Worm (Caenorhabditis elegans) whole organism, L2 larva: ENCODE data around the gene T12G3.4.

Experiments used
- ceh-82 ChIP-seq: fragments of 150-350 bp; optimal IDR thresholded peaks from 2 replicates; lab custom pipeline; 2014; ENCODE audit warnings: missing biosample characterization, missing genetic modification characterization
- lin-39 ChIP-seq: fragments of 150-350 bp; optimal IDR thresholded peaks from 2 replicates; lab custom pipeline; 2014; ENCODE audit warnings: missing biosample characterization, missing genetic modification reagents, missing genetic modification characterization
- nhr-11 ChIP-seq: fragments of 150-350 bp; optimal IDR thresholded peaks from 2 replicates; lab custom pipeline; 2014; ENCODE audit warnings: missing biosample characterization, missing genetic modification characterization
- nhr-12 ChIP-seq: fragments of 150-350 bp; optimal IDR thresholded peaks from 2 replicates; lab custom pipeline; 2014; ENCODE audit warnings: missing biosample characterization, missing genetic modification characterization
- nhr-129 ChIP-seq: fragments of 150-350 bp; optimal IDR thresholded peaks from 2 replicates; lab custom pipeline; 2014; ENCODE audit warnings: missing biosample characterization, missing genetic modification characterization
- nhr-77 ChIP-seq: fragments of 150-350 bp; optimal IDR thresholded peaks from 2 replicates; lab custom pipeline; 2014; ENCODE audit warnings: missing biosample characterization, missing genetic modification characterization
- snpc-4 ChIP-seq: fragments of 150-350 bp; optimal IDR thresholded peaks from 2 replicates; lab custom pipeline; 2014; ENCODE audit warnings: missing biosample characterization, missing genetic modification characterization
- unc-39 ChIP-seq: fragments of 150-350 bp; optimal IDR thresholded peaks from 2 replicates; lab custom pipeline; 2014; ENCODE audit warnings: missing biosample characterization, missing genetic modification characterization
- unc-62 ChIP-seq: fragments of 150-350 bp; optimal IDR thresholded peaks from 2 replicates; lab custom pipeline; 2014; ENCODE audit warnings: missing biosample characterization, missing genetic modification reagents, missing genetic modification characterization
- zag-1 ChIP-seq: fragments of 150-350 bp; optimal IDR thresholded peaks from 2 replicates; lab custom pipeline; 2014; ENCODE audit warnings: missing biosample characterization, missing genetic modification characterization

ce11 chrIV:12089551-12089950 is 41.5 kb downstream of the T12G3.4 start, which contains the start of gene F11A10.6:
- TF ChIP-seq ceh-82 (no peak), lin-39 (no peak), unc-62 (GFP tag; lab: Kevin White, UChicago) (no peak), nhr-12 (tag; lab: Kevin White, UChicago) (no peak), snpc-4 (tag; lab: Kevin White, UChicago) (no peak), nhr-129 (tag; lab: Kevin White, UChicago) (no peak), unc-39 (tag; lab: Kevin White, UChicago) (no peak), nhr-11 (tag; lab: Kevin White, UChicago) (no peak), nhr-77 (tag; lab: Kevin White, UChicago) (no peak), zag-1 (no peak)
